Worm (Caenorhabditis elegans): ENCODE measurements around the gene mig-21.

Gene mig-21

DNA sequence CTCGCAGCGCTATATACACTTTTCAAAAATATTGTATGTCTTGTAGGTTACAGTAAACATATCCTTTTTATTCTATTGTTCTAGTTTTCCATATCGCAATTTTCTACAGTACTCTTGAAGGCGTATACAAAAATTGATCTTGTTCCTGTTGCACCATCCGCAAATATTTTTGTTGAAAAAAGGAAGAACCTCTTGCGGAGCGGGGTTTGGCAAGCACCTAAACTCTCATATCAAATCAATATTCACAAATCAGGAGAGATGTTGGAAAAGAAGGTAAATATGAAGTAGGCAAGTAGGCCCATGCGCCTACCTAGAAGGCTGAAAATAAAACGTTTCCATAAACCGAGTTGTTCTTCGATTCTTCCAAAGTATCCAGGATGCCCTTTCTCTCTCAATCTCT is 5.8 kb upstream of the mig-21 start, which contains the start of gene C28H8.5:
Gene C28H8.5 (plus strand): TSS at position 301 of the 400 bp plus-strand sequence.
- no peak for TF ChIP-seq gmeb-2 (tag; optimal IDR thresholded peaks at IDR 0.05)
- no peak for TF ChIP-seq unc-55 (GFP tag; optimal IDR thresholded peaks at IDR 0.05)
- TF ChIP-seq ceh-48 (tag; optimal IDR thresholded peaks at IDR 0.05) = no peak
- TF ChIP-seq hlh-15 (tag; optimal IDR thresholded peaks at IDR 0.05) = no peak
- TF ChIP-seq unc-42 (tag; optimal IDR thresholded peaks at IDR 0.05) = no peak
- no peak for TF ChIP-seq ztf-16 (tag; optimal IDR thresholded peaks at IDR 0.05)
- TF ChIP-seq Y22D7AL.16 (tag; optimal IDR thresholded peaks at IDR 0.05) = no peak
- TF ChIP-seq sox-4 (tag; optimal IDR thresholded peaks at IDR 0.05) = no peak
- TF ChIP-seq zip-5 (tag; optimal IDR thresholded peaks at IDR 0.05) = no peak
- no peak for TF ChIP-seq pag-3 (tag; optimal IDR thresholded peaks at IDR 0.05; ENCODE audit: borderline replicate concordance)
- TF ChIP-seq ceh-45 (GFP tag; IDR thresholded peaks at IDR 0.05) = no peak
- no peak for TF ChIP-seq K09A11.1 (tag; optimal IDR thresholded peaks at IDR 0.05; ENCODE audit: insufficient read depth)
- no peak for TF ChIP-seq nhr-11 (tag; optimal IDR thresholded peaks at IDR 0.05)
- TF ChIP-seq hlh-30 (tag; optimal IDR thresholded peaks at IDR 0.05; ENCODE audit: insufficient read depth) = no peak

ce11 chrIII:5883517-5883916 is 5.3 kb upstream of the mig-21 start:
- TF ChIP-seq hlh-8 (tag; optimal IDR thresholded peaks at IDR 0.05) = no peak
- no peak for TF ChIP-seq ama-1 (optimal IDR thresholded peaks at IDR 0.05)
- TF ChIP-seq elt-4 (tag; optimal IDR thresholded peaks at IDR 0.05) = no peak
- TF ChIP-seq ceh-30 (tag; optimal IDR thresholded peaks at IDR 0.05) = no peak
- no peak for TF ChIP-seq gmeb-2 (tag; optimal IDR thresholded peaks at IDR 0.05)
- no peak for TF ChIP-seq eyg-1 (tag; optimal IDR thresholded peaks at IDR 0.05)
- TF ChIP-seq zip-5 (tag; optimal IDR thresholded peaks at IDR 0.05) = no peak
- TF ChIP-seq ceh-22 (tag; optimal IDR thresholded peaks at IDR 0.05) = no peak
- TF ChIP-seq ceh-6 (GFP tag; optimal IDR thresholded peaks at IDR 0.05) = no peak

DNA sequence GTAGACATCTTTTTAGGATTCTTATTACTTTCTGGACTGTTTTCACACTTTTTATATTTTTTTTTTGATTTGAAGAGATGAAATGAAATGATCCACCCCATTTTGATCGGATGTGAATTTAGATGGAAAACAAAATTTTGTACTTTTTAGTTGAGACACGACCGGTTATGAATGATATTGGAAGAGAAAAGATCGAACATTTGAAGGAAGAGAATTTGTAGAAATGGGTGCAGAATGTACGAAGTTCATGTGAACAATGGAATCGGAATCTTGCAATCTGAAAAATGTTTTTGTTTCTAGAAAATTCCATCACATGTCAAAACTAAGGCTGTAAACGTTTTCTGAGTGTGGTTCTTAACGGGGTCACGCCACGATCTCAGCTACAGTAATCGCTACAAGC is 4.6 kb upstream of the mig-21 start, which contains the start of gene F01F1.14:
Gene F01F1.14 (minus strand): TSS at position 101 of the 400 bp plus-strand sequence.
- TF ChIP-seq hlh-13 (GFP tag; optimal IDR thresholded peaks at IDR 0.05) (no peak), sdc-2 (tag; optimal IDR thresholded peaks at IDR 0.05) (no peak), hlh-30 (tag; optimal IDR thresholded peaks at IDR 0.05; ENCODE audit: insufficient read depth) (no peak), fkh-10 (GFP tag; optimal IDR thresholded peaks at IDR 0.05) (no peak), zip-5 (tag; optimal IDR thresholded peaks at IDR 0.05) (no peak), ceh-24 (tag; optimal IDR thresholded peaks at IDR 0.05) (no peak), eyg-1 (tag; optimal IDR thresholded peaks at IDR 0.05) (no peak), pax-1 (tag; optimal IDR thresholded peaks at IDR 0.05) (no peak), sox-2 (GFP tag; IDR thresholded peaks at IDR 0.05) (no peak), ama-1 (optimal IDR thresholded peaks at IDR 0.05) (no peak), Y22D7AL.16 (tag; optimal IDR thresholded peaks at IDR 0.05) (no peak)

- TF ChIP-seq ama-1 (optimal IDR thresholded peaks at IDR 0.05) = peak; percentile 0
- no peak for TF ChIP-seq pat-9 (tag; optimal IDR thresholded peaks at IDR 0.05)
- no peak for TF ChIP-seq ceh-31 (tag; optimal IDR thresholded peaks at IDR 0.05)
- no peak for TF ChIP-seq hlh-8 (tag; optimal IDR thresholded peaks at IDR 0.05)
- TF ChIP-seq K09A11.1 (tag; optimal IDR thresholded peaks at IDR 0.05; ENCODE audit: insufficient read depth) = no peak
- no peak for TF ChIP-seq ceh-48 (tag; optimal IDR thresholded peaks at IDR 0.05)
- TF ChIP-seq madf-2 (tag; optimal IDR thresholded peaks at IDR 0.05) = no peak
- no peak for TF ChIP-seq syd-9 (tag; optimal IDR thresholded peaks at IDR 0.05)
- no peak for TF ChIP-seq pha-2 (tag; optimal IDR thresholded peaks at IDR 0.05)
These were observed 4.1 kb upstream of the mig-21 start for ce11 chrIII:5882284-5882683.

ce11 chrIII:5879291-5879968 is 1.2 kb upstream of the mig-21 start, which contains the start of gene hpo-10:
Gene hpo-10 (plus strand): TSS chrIII:5879489.
- TF ChIP-seq ceh-48 (tag; optimal IDR thresholded peaks at IDR 0.05) = peak; percentile 93
- TF ChIP-seq pros-1 (tag; optimal IDR thresholded peaks at IDR 0.05) = no peak
- peak; percentile 13 for TF ChIP-seq ceh-31 (tag; optimal IDR thresholded peaks at IDR 0.05)
- peak; percentile 18 for TF ChIP-seq nfya-1 (tag; optimal IDR thresholded peaks at IDR 0.05)
